Worm (Caenorhabditis elegans) whole organism, L4/young adult: ENCODE results near the gene srx-4.

Source experiments
- W03F9.2 ChIP-seq: fragments of 150-350 bp; optimal IDR thresholded peaks from 2 replicates; lab custom pipeline; 2014; ENCODE audit warnings: missing biosample characterization, missing genetic modification characterization
- him-1 ChIP-seq: sonication (generic microtip); optimal IDR thresholded peaks from 2 replicates; lab custom pipeline; 2016; ENCODE audit warnings: missing genotype, missing genetic modification reagents, missing genetic modification characterization, missing compliant biosample characterization

- TF ChIP-seq him-1 (tag; lab: Kevin White, UChicago) (no peak), W03F9.2 (tag; lab: Kevin White, UChicago) (no peak)
Measured at ce11 chrV:695914-696313, 3.3 kb upstream of the srx-4 start, which contains the start of gene srj-52.
